Worm (Caenorhabditis elegans) whole organism, L1 larva: ENCODE data around the gene ncr-2.

ENCODE experiments used
- ets-5 ChIP-seq: fragments of 200-800 bp; sonication (Bioruptor generic); IDR thresholded peaks from 2 replicates; pipeline ENCODE4 v1.3.6; 2022; ENCODE audit warnings: missing genetic modification characterization, missing compliant biosample characterization
- jun-1 ChIP-seq: fragments of 150-350 bp; optimal IDR thresholded peaks from 2 replicates; lab custom pipeline; 2014; ENCODE audit warnings: missing biosample characterization, missing genetic modification reagents, missing genetic modification characterization
- mab-9 ChIP-seq: fragments of 200-800 bp; sonication (Bioruptor generic); IDR thresholded peaks from 2 replicates; pipeline ENCODE4 v1.3.6; 2022; ENCODE audit warnings: missing genetic modification reagents, missing genetic modification characterization, missing compliant biosample characterization
- nhr-20 ChIP-seq: sonication (generic microtip); optimal IDR thresholded peaks from 2 replicates; lab custom pipeline; 2016; ENCODE audit warnings: mild to moderate bottlenecking, missing genetic modification characterization, missing compliant biosample characterization
- unc-62 ChIP-seq: fragments of 150-350 bp; optimal IDR thresholded peaks from 2 replicates; lab custom pipeline; 2014; ENCODE audit warnings: missing biosample characterization, missing genetic modification reagents, missing genetic modification characterization
- ztf-4 ChIP-seq: fragments of 150-350 bp; optimal IDR thresholded peaks from 2 replicates; lab custom pipeline; 2014; ENCODE audit warnings: missing biosample characterization, missing genetic modification characterization

DNA sequence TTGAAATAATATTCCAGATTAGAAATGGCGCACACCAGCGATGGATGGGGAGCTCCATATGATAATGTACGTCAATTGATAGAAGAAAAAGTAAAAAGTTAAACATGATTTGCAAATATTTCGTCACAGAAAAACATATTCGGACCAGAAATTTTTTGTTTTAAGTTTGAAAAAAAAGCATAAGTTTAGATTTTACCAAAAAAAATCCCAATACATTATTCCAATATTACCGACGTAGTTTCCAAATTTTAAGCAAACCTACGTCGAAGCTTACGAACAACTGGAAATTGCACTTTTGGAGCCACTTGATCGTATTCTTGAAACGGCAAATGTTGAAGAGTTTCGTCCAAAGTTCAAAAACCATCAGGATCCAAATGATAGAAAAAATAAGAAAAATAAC lies 25.5 kb upstream of the ncr-2 start, which contains the start of gene henn-1:
- no peak for TF ChIP-seq mab-9 (GFP tag; lab: Robert Waterston, UW)
- TF ChIP-seq jun-1 (tag; lab: Kevin White, UChicago) = no peak
- no peak for TF ChIP-seq ets-5 (GFP tag; lab: Robert Waterston, UW)
- TF ChIP-seq unc-62 (GFP tag; lab: Kevin White, UChicago) = no peak
- no peak for TF ChIP-seq nhr-20 (tag; lab: Kevin White, UChicago)
- TF ChIP-seq ztf-4 (tag; lab: Kevin White, UChicago) = no peak
